Fruit fly (Drosophila melanogaster): ENCODE measurements around the gene CG11658.

The CG11658 gene

dm6 chr3L:11707978-11708632, at the start of gene CG11658:
TSS of gene CG11658 (minus strand) at chr3L:11708553.
- TF ChIP-seq Rel (GFP tag; optimal IDR thresholded peaks at IDR 0.05) = no peak
- TF ChIP-seq Rel (tag; optimal IDR thresholded peaks at IDR 0.05) = peak; percentile 61
- TF ChIP-seq Dif (GFP tag; optimal IDR thresholded peaks at IDR 0.05; ENCODE audit: partially characterized antibody) = peak; percentile 32
- TF ChIP-seq N (GFP tag; optimal IDR thresholded peaks at IDR 0.05) = no peak
- TF ChIP-seq tai (GFP tag; optimal IDR thresholded peaks at IDR 0.05) = no peak
- TF ChIP-seq Myc (optimal IDR thresholded peaks at IDR 0.05) = peak; percentile 5
- TF ChIP-seq Hr83 (GFP tag; optimal IDR thresholded peaks at IDR 0.05; ENCODE audit: poor library complexity, severe bottlenecking) = peak; percentile 63
- TF ChIP-seq psq (GFP tag; optimal IDR thresholded peaks at IDR 0.05) = peak; percentile 57
- TF ChIP-seq Jra (GFP tag; optimal IDR thresholded peaks at IDR 0.05) = peak; percentile 15
- TF ChIP-seq dl (GFP tag; optimal IDR thresholded peaks at IDR 0.05; ENCODE audit: insufficient read depth in 1 of 2, partially characterized antibody in 2 of 2) = peak; percentile 26 to 50

- TF ChIP-seq tai (GFP tag; optimal IDR thresholded peaks at IDR 0.05) = no peak
- no peak for TF ChIP-seq lola (GFP tag; optimal IDR thresholded peaks at IDR 0.05)
- no peak for TF ChIP-seq Mio (GFP tag; optimal IDR thresholded peaks at IDR 0.05)
- TF ChIP-seq dmrt93B (GFP tag; optimal IDR thresholded peaks at IDR 0.05) = no peak
- no peak for TF ChIP-seq sv (GFP tag; optimal IDR thresholded peaks at IDR 0.05)
- TF ChIP-seq N (GFP tag; optimal IDR thresholded peaks at IDR 0.05) = no peak
- TF ChIP-seq CG9705 (GFP tag; optimal IDR thresholded peaks at IDR 0.05) = no peak
Measured at dm6 chr3L:11751005-11751404, 42.7 kb upstream of the CG11658 start, which contains the start of gene Gr68a. TSS of gene Gr68a (plus strand) at chr3L:11751305.

- TF ChIP-seq Sp1 (GFP tag; optimal IDR thresholded peaks at IDR 0.05) = no peak
- no peak for TF ChIP-seq Hr78 (GFP tag; optimal IDR thresholded peaks at IDR 0.05)
- no peak for TF ChIP-seq h (GFP tag; optimal IDR thresholded peaks at IDR 0.05)
- TF ChIP-seq psq (GFP tag; optimal IDR thresholded peaks at IDR 0.05) = no peak
- TF ChIP-seq jim (GFP tag; optimal IDR thresholded peaks at IDR 0.05) = no peak
- TF ChIP-seq foxo (GFP tag; optimal IDR thresholded peaks at IDR 0.05) = no peak
- no peak for TF ChIP-seq N (GFP tag; optimal IDR thresholded peaks at IDR 0.05)
- TF ChIP-seq tai (GFP tag; optimal IDR thresholded peaks at IDR 0.05) = no peak
- TF ChIP-seq HLH106 (tag; optimal IDR thresholded peaks at IDR 0.05) = no peak
- no peak for TF ChIP-seq CG32264 (GFP tag; optimal IDR thresholded peaks at IDR 0.05)
- TF ChIP-seq GATAd (GFP tag; optimal IDR thresholded peaks at IDR 0.05) = no peak
- no peak for TF ChIP-seq sv (GFP tag; optimal IDR thresholded peaks at IDR 0.05)
Measured at dm6 chr3L:11731841-11732240, 23.5 kb upstream of the CG11658 start, which contains the start of gene CG32087. TSS of gene CG32087 (plus strand) at chr3L:11732141.

- no peak for TF ChIP-seq lola (GFP tag; optimal IDR thresholded peaks at IDR 0.05)
- no peak for TF ChIP-seq psq (GFP tag; optimal IDR thresholded peaks at IDR 0.05)
- TF ChIP-seq CrebA (GFP tag; optimal IDR thresholded peaks at IDR 0.05; ENCODE audit: borderline replicate concordance) = no peak
- TF ChIP-seq sage (GFP tag; optimal IDR thresholded peaks at IDR 0.05) = no peak
- TF ChIP-seq dsf (GFP tag; optimal IDR thresholded peaks at IDR 0.05; ENCODE audit: borderline replicate concordance) = no peak
- no peak for TF ChIP-seq Hr78 (GFP tag; optimal IDR thresholded peaks at IDR 0.05)
- TF ChIP-seq CG32264 (GFP tag; optimal IDR thresholded peaks at IDR 0.05) = no peak
- no peak for TF ChIP-seq tai (GFP tag; optimal IDR thresholded peaks at IDR 0.05)
- TF ChIP-seq dl (GFP tag; optimal IDR thresholded peaks at IDR 0.05; ENCODE audit: insufficient read depth in 1 of 2, partially characterized antibody in 2 of 2) = no peak
- no peak for TF ChIP-seq Dfd (GFP tag; optimal IDR thresholded peaks at IDR 0.05)
- no peak for TF ChIP-seq Sp1 (GFP tag; optimal IDR thresholded peaks at IDR 0.05)
- no peak for TF ChIP-seq pan (optimal IDR thresholded peaks at IDR 0.05)
Measured at dm6 chr3L:11728147-11728546, 19.8 kb upstream of the CG11658 start, which contains the start of gene sunn. TSS of gene sunn (plus strand) at chr3L:11728348.

- TF ChIP-seq dl (GFP tag; optimal IDR thresholded peaks at IDR 0.05; ENCODE audit: insufficient read depth in 1 of 2, partially characterized antibody in 2 of 2) (no peak), Jra (GFP tag; optimal IDR thresholded peaks at IDR 0.05) (peak; percentile 43), ey (GFP tag; optimal IDR thresholded peaks at IDR 0.05) (peak; percentile 45), foxo (GFP tag; optimal IDR thresholded peaks at IDR 0.05) (peak in 1 of 2 experiments; percentile 31), Hnf4 (GFP tag; optimal IDR thresholded peaks at IDR 0.05) (peak; percentile 44), brk (GFP tag; optimal IDR thresholded peaks at IDR 0.05) (no peak), psq (GFP tag; optimal IDR thresholded peaks at IDR 0.05) (peak; percentile 5), sage (GFP tag; optimal IDR thresholded peaks at IDR 0.05) (no peak), pan (optimal IDR thresholded peaks at IDR 0.05) (no peak), fru (GFP tag; optimal IDR thresholded peaks at IDR 0.05) (peak; percentile 37), Hr83 (GFP tag; optimal IDR thresholded peaks at IDR 0.05; ENCODE audit: poor library complexity, severe bottlenecking) (no peak), Sp1 (GFP tag; optimal IDR thresholded peaks at IDR 0.05) (no peak), tai (GFP tag; optimal IDR thresholded peaks at IDR 0.05) (no peak), CG32264 (GFP tag; optimal IDR thresholded peaks at IDR 0.05) (no peak), Hr78 (GFP tag; optimal IDR thresholded peaks at IDR 0.05) (no peak), CG9705 (GFP tag; optimal IDR thresholded peaks at IDR 0.05) (no peak), br (GFP tag; optimal IDR thresholded peaks at IDR 0.05) (peak; percentile 27), dmrt93B (GFP tag; optimal IDR thresholded peaks at IDR 0.05) (no peak), jim (GFP tag; optimal IDR thresholded peaks at IDR 0.05) (no peak), N (GFP tag; optimal IDR thresholded peaks at IDR 0.05) (no peak), Rel (GFP tag; optimal IDR thresholded peaks at IDR 0.05) (no peak), Rel (tag; optimal IDR thresholded peaks at IDR 0.05) (no peak), woc (GFP tag; optimal IDR thresholded peaks at IDR 0.05) (no peak), dsf (GFP tag; optimal IDR thresholded peaks at IDR 0.05; ENCODE audit: borderline replicate concordance) (no peak), HLH106 (tag; optimal IDR thresholded peaks at IDR 0.05) (peak; percentile 45), lola (GFP tag; optimal IDR thresholded peaks at IDR 0.05) (no peak), Abd-B (GFP tag; optimal IDR thresholded peaks at IDR 0.05) (no peak), rgr (GFP tag; optimal IDR thresholded peaks at IDR 0.05) (peak; percentile 39), sv (GFP tag; optimal IDR thresholded peaks at IDR 0.05) (no peak), h (GFP tag; optimal IDR thresholded peaks at IDR 0.05) (peak; percentile 50)
Measured at dm6 chr3L:11721498-11721946, 13.2 kb upstream of the CG11658 start.

Data from whole organism, wandering third instar larva.